Fruit fly (Drosophila melanogaster): ENCODE data around the gene CG33494.

The CG33494 gene

dm6 chr3R:25445546-25446400, 49.2 kb downstream of the CG33494 start (continued):
- TF ChIP-seq vri (GFP tag; optimal IDR thresholded peaks at IDR 0.05) (peak; percentile 36), CG3919 (GFP tag; optimal IDR thresholded peaks at IDR 0.05) (peak; percentile 91), fd59A (GFP tag; optimal IDR thresholded peaks at IDR 0.05) (peak; percentile 83), pdm3 (GFP tag; optimal IDR thresholded peaks at IDR 0.05) (peak; percentile 91), CG9139 (GFP tag; optimal IDR thresholded peaks at IDR 0.05) (peak; percentile 71), CG6808 (GFP tag; optimal IDR thresholded peaks at IDR 0.05) (peak; percentile 80), dsx (GFP tag; optimal IDR thresholded peaks at IDR 0.05; ENCODE audit: poor library complexity, severe bottlenecking) (peak; percentile 87), fkh (GFP tag; optimal IDR thresholded peaks at IDR 0.05) (no peak), CG11902 (GFP tag; optimal IDR thresholded peaks at IDR 0.05) (peak; percentile 81), Lpt (GFP tag; optimal IDR thresholded peaks at IDR 0.05) (peak; percentile 91), achi (GFP tag; optimal IDR thresholded peaks at IDR 0.05) (peak; percentile 90), Smox (GFP tag; optimal IDR thresholded peaks at IDR 0.05) (peak; percentile 67), CG3032 (tag; optimal IDR thresholded peaks at IDR 0.05) (peak; percentile 84), Eip75B (GFP tag; optimal IDR thresholded peaks at IDR 0.05) (peak; percentile 90), eg (GFP tag; IDR thresholded peaks at IDR 0.05) (peak; percentile 91), Hr39 (GFP tag; optimal IDR thresholded peaks at IDR 0.05) (peak; percentile 80), fd85E (GFP tag; optimal IDR thresholded peaks at IDR 0.05) (peak; percentile 54), CG34406 (GFP tag; optimal IDR thresholded peaks at IDR 0.05) (peak; percentile 81), cyc (GFP tag; optimal IDR thresholded peaks at IDR 0.05) (peak; percentile 75), svp (GFP tag) (peak; percentile 91), CG10631 (GFP tag; optimal IDR thresholded peaks at IDR 0.05) (peak; percentile 89), Met (GFP tag; optimal IDR thresholded peaks at IDR 0.05) (peak; percentile 81), spab (GFP tag; optimal IDR thresholded peaks at IDR 0.05) (peak; percentile 86), net (GFP tag; optimal IDR thresholded peaks at IDR 0.05) (peak; percentile 88), CG1621 (tag; optimal IDR thresholded peaks at IDR 0.05) (peak; percentile 88), CG8632 (GFP tag; optimal IDR thresholded peaks at IDR 0.05) (peak; percentile 82)

All from whole organism, prepupa.